Worm (Caenorhabditis elegans): ENCODE measurements around the gene str-171.

DNA sequence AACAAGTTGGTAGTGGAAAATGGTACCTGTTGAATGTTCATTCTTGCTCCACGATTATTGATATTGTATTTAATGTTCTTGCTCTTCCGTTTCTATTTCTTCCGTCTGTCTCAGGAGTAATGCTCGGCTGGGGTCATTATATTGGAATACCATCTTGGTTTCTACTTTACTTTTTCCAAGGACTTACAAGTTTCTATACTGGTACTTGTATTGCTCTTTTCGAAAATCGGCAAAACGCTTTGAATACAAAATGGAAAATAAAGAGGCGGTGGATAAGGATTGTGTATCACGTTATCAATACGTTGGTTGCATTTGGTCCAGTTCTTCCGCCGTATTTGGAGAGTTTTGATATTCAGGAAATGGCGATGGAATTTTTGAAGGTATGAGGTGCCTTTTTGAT lies 19.7 kb upstream of the str-171 start:
- TF ChIP-seq nhr-237 (tag; optimal IDR thresholded peaks at IDR 0.05) (no peak), nhr-42 (GFP tag; IDR thresholded peaks at IDR 0.05) (no peak), F49E8.2 (tag; optimal IDR thresholded peaks at IDR 0.05; ENCODE audit: borderline replicate concordance) (no peak), F37D6.2 (tag; optimal IDR thresholded peaks at IDR 0.05) (no peak), zfp-2 (tag; optimal IDR thresholded peaks at IDR 0.05) (no peak), unc-130 (GFP tag; optimal IDR thresholded peaks at IDR 0.05) (no peak), ZK546.5 (tag; optimal IDR thresholded peaks at IDR 0.05) (no peak), mes-2 (tag; optimal IDR thresholded peaks at IDR 0.05; ENCODE audit: poor library complexity, severe bottlenecking) (no peak), pqm-1 (tag; optimal IDR thresholded peaks at IDR 0.05) (no peak), mdt-29 (GFP tag; IDR thresholded peaks at IDR 0.05) (no peak), dmd-6 (GFP tag; IDR thresholded peaks at IDR 0.05) (no peak), zip-2 (tag; optimal IDR thresholded peaks at IDR 0.05) (no peak), unc-62 (GFP tag; optimal IDR thresholded peaks at IDR 0.05 in 1 of 2) (peak in 1 of 2 experiments; percentile 56), unc-62 (tag; optimal IDR thresholded peaks at IDR 0.05) (no peak)

Measured in whole organism, L4 larva.